Worm (Caenorhabditis elegans): ENCODE results near the gene bre-5.

bre-5 gene

DNA sequence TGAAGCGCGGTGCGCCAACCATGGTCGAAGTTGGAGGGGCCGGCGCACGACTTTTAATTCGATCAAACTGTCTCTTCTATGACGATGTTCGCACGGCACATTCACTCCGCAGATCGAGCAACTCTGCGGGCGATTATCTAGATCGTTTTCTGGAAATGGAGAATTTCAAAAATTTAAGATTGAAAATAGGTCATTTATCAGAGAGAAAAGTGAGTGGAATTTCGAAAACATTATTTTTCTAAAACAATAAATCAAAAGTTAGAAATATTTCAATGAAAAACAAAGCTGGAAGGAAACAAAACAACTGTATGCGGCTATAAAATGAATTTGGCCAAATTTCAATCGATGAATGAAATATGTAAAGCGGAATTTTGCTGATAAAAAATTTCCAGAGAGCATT lies 40.2 kb downstream of the bre-5 start, which contains the start of the genes ZK617.26 and unc-22:
TSS of gene ZK617.26 (minus strand) at position 101 of the 400 bp plus-strand sequence.
TSS of gene unc-22 (minus strand) at position 149 of the 400 bp plus-strand sequence.
- TF ChIP-seq ces-1 (GFP tag; optimal IDR thresholded peaks at IDR 0.05): no peak
- TF ChIP-seq bed-3 (GFP tag; optimal IDR thresholded peaks at IDR 0.05): no peak
- no peak for TF ChIP-seq drap-1 (GFP tag; optimal IDR thresholded peaks at IDR 0.05)
- TF ChIP-seq sptf-1 (tag; optimal IDR thresholded peaks at IDR 0.05): no peak
- TF ChIP-seq mep-1 (tag; optimal IDR thresholded peaks at IDR 0.05): no peak
- TF ChIP-seq mab-5 (tag; optimal IDR thresholded peaks at IDR 0.05): no peak
- TF ChIP-seq nhr-237 (tag; optimal IDR thresholded peaks at IDR 0.05): no peak
- TF ChIP-seq nhr-76 (tag; optimal IDR thresholded peaks at IDR 0.05): no peak
- no peak for TF ChIP-seq mls-2 (tag; optimal IDR thresholded peaks at IDR 0.05)
- no peak for TF ChIP-seq cnd-1 (tag; optimal IDR thresholded peaks at IDR 0.05)
- TF ChIP-seq ztf-11 (tag; optimal IDR thresholded peaks at IDR 0.05): no peak
- no peak for TF ChIP-seq tbx-8 (GFP tag; optimal IDR thresholded peaks at IDR 0.05)
- no peak for TF ChIP-seq lin-13 (tag; optimal IDR thresholded peaks at IDR 0.05)
- TF ChIP-seq lsy-2 (tag; optimal IDR thresholded peaks at IDR 0.05): no peak
- TF ChIP-seq nhr-28 (tag; optimal IDR thresholded peaks at IDR 0.05): no peak

DNA sequence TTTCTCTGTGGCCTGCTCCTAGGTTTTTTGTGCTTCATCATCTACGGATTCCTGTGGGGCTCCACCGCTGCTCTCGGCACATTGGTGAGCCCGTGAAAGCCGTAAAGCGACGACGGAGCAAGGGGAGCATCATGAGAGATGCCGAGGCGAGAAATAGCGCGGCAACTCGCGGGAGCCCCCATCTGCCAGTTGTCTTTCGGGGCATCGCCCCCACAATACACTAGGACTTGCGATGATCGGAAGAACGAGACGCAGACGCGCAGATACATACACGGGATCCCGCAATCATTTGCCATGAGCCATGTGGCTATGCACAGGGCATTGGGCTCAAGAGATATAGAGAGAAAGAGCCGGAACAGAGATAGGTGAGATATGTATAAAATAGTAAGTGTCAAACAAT lies 40.6 kb downstream of the bre-5 start:
- TF ChIP-seq ceh-83 (GFP tag; optimal IDR thresholded peaks at IDR 0.05) (no peak), cnd-1 (tag; optimal IDR thresholded peaks at IDR 0.05) (no peak), unc-62 (GFP tag; optimal IDR thresholded peaks at IDR 0.05) (peak; percentile 65), mep-1 (tag; optimal IDR thresholded peaks at IDR 0.05) (no peak), unc-39 (tag; optimal IDR thresholded peaks at IDR 0.05) (no peak), pha-4 (tag; optimal IDR thresholded peaks at IDR 0.05) (no peak), sem-2 (GFP tag; optimal IDR thresholded peaks at IDR 0.05) (no peak), ham-2 (GFP tag; optimal IDR thresholded peaks at IDR 0.05) (no peak), ceh-43 (GFP tag; optimal IDR thresholded peaks at IDR 0.05) (no peak), nhr-237 (tag; optimal IDR thresholded peaks at IDR 0.05) (no peak), blmp-1 (tag; optimal IDR thresholded peaks at IDR 0.05) (no peak), ztf-11 (tag; optimal IDR thresholded peaks at IDR 0.05) (no peak), mls-2 (tag; optimal IDR thresholded peaks at IDR 0.05) (no peak), ceh-39 (tag; optimal IDR thresholded peaks at IDR 0.05) (no peak), tbx-8 (GFP tag; optimal IDR thresholded peaks at IDR 0.05) (no peak), mab-5 (tag; optimal IDR thresholded peaks at IDR 0.05) (no peak), ces-1 (GFP tag; optimal IDR thresholded peaks at IDR 0.05) (no peak), flh-1 (GFP tag; optimal IDR thresholded peaks at IDR 0.05) (no peak), M03D4.4 (tag; optimal IDR thresholded peaks at IDR 0.05) (peak; percentile 39), drap-1 (GFP tag; optimal IDR thresholded peaks at IDR 0.05) (peak; percentile 1), hlh-1 (tag; optimal IDR thresholded peaks at IDR 0.05) (peak; percentile 89), nhr-2 (tag; optimal IDR thresholded peaks at IDR 0.05) (no peak), lin-32 (GFP tag; optimal IDR thresholded peaks at IDR 0.05) (no peak), elt-1 (tag; optimal IDR thresholded peaks at IDR 0.05; ENCODE audit: borderline replicate concordance, insufficient read depth) (no peak), sptf-1 (tag; optimal IDR thresholded peaks at IDR 0.05) (no peak), nhr-76 (tag; optimal IDR thresholded peaks at IDR 0.05) (no peak), elt-3 (tag; optimal IDR thresholded peaks at IDR 0.05) (no peak), zip-8 (tag; optimal IDR thresholded peaks at IDR 0.05) (no peak), lsy-2 (tag; optimal IDR thresholded peaks at IDR 0.05) (no peak), unc-120 (tag; optimal IDR thresholded peaks at IDR 0.05; ENCODE audit: poor library complexity, severe bottlenecking) (peak; percentile 96), lin-13 (tag; optimal IDR thresholded peaks at IDR 0.05) (no peak), snpc-4 (tag; optimal IDR thresholded peaks at IDR 0.05) (no peak), nhr-12 (tag; optimal IDR thresholded peaks at IDR 0.05) (no peak), nhr-28 (tag; optimal IDR thresholded peaks at IDR 0.05) (no peak), bed-3 (GFP tag; optimal IDR thresholded peaks at IDR 0.05) (no peak)

DNA sequence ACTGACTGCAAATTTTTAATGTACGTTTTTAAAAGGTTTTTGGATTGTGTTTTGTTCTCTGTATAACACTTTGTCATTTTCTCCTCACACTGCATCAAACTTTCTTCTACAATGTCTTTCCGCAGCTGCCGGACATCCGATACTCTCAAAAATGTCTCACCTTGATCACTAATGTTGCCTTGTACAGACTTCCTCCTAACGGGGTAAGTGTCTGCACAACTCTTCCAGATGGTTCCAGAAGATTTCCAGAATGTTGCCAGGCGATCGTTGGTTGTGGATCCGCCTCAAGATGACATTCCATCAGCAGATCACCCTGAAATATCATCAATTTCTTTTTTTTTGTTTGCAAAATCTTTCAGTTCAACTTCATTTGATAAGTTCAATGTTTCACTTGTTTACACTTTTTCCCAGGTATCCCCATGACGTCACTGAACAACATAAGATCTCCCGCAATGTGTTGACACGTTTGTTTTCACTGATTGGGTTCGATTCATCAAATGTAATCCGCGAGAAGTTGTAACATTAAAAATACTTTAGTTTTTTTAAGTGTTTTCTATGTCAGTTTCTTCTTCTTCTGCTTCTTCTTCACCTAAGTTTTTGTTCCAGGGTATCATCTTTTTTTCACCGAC lies 41.9 kb downstream of the bre-5 start:
- TF ChIP-seq ceh-83 (GFP tag; optimal IDR thresholded peaks at IDR 0.05): no peak
- no peak for TF ChIP-seq lin-13 (tag; optimal IDR thresholded peaks at IDR 0.05)
- no peak for TF ChIP-seq flh-1 (GFP tag; optimal IDR thresholded peaks at IDR 0.05)
- no peak for TF ChIP-seq snpc-4 (tag; optimal IDR thresholded peaks at IDR 0.05)
- TF ChIP-seq elt-3 (tag; optimal IDR thresholded peaks at IDR 0.05): no peak
- no peak for TF ChIP-seq ham-2 (GFP tag; optimal IDR thresholded peaks at IDR 0.05)

Measured in whole organism, mixed stage, embryonic.